Worm (Caenorhabditis elegans) whole organism, L3 larva: ENCODE measurements around the gene rgs-4.

ENCODE experiments used
- ZK546.5 ChIP-seq: sonication (generic microtip); optimal IDR thresholded peaks from 2 replicates; lab custom pipeline; 2017; ENCODE audit warnings: missing biosample characterization, missing genetic modification characterization
- aly-2 ChIP-seq: fragments of 150-350 bp; optimal IDR thresholded peaks from 2 replicates; lab custom pipeline; 2014; ENCODE audit warnings: missing biosample characterization, missing genetic modification characterization
- ceh-16 ChIP-seq: sonication (generic microtip); optimal IDR thresholded peaks from 2 replicates; lab custom pipeline; 2017; ENCODE audit warnings: missing biosample characterization, missing genetic modification characterization
- daf-12 ChIP-seq: fragments of 150-350 bp; optimal IDR thresholded peaks from 2 replicates; lab custom pipeline; 2014; ENCODE audit warnings: missing biosample characterization, missing genetic modification reagents, missing genetic modification characterization
- egl-27 ChIP-seq: sonication (generic microtip); optimal IDR thresholded peaks from 4 replicates; lab custom pipeline; 2017; ENCODE audit warnings: missing biosample characterization, missing genetic modification reagents, missing genetic modification characterization
- elt-3 ChIP-seq, 3 experiments: fragments of 150-350 bp in 1 of 3; sonication (generic microtip) in 2 of 3; optimal IDR thresholded peaks; 2 replicates in 2 of 3; 4 replicates in 1 of 3; lab custom pipeline; 2014 to 2017; ENCODE audit warnings: missing biosample characterization in 3 of 3, missing genetic modification characterization in 3 of 3
- eor-1 ChIP-seq, 2 experiments: fragments of 150-350 bp; optimal IDR thresholded peaks; 2 replicates each; lab custom pipeline; 2014 to 2018; ENCODE audit warnings: missing biosample characterization in 2 of 2, missing genetic modification characterization in 2 of 2
- fkh-10 ChIP-seq: sonication (generic microtip); optimal IDR thresholded peaks from 2 replicates; lab custom pipeline; 2017; ENCODE audit warnings: missing biosample characterization, missing genetic modification reagents, missing genetic modification characterization
- hmg-11 ChIP-seq: sonication (generic microtip); optimal IDR thresholded peaks from 2 replicates; lab custom pipeline; 2016; ENCODE audit warnings: missing genetic modification characterization, missing compliant biosample characterization
- lin-39 ChIP-seq: fragments of 150-350 bp; optimal IDR thresholded peaks from 2 replicates; lab custom pipeline; 2018; ENCODE audit warnings: missing biosample characterization, missing genetic modification reagents, missing genetic modification characterization
- lsy-12 ChIP-seq: sonication (generic microtip); optimal IDR thresholded peaks from 2 replicates; lab custom pipeline; 2016; ENCODE audit warnings: mild to moderate bottlenecking, missing genetic modification characterization, missing compliant biosample characterization
- mdl-1 ChIP-seq: fragments of 150-350 bp; optimal IDR thresholded peaks from 2 replicates; lab custom pipeline; 2014; ENCODE audit warnings: missing biosample characterization, missing genetic modification characterization
- mml-1 ChIP-seq: fragments of 150-350 bp; sonication (generic microtip); optimal IDR thresholded peaks from 3 replicates; lab custom pipeline; 2014; ENCODE audit warnings: missing biosample characterization, missing genetic modification characterization
- nfya-1 ChIP-seq: sonication (generic microtip); optimal IDR thresholded peaks from 2 replicates; lab custom pipeline; 2017; ENCODE audit warnings: missing genetic modification characterization, mild to moderate bottlenecking, missing compliant biosample characterization, antibody characterized with exemption, moderate library complexity; ENCODE audit not compliant: insufficient read depth
- nhr-237 ChIP-seq: fragments of 150-350 bp; optimal IDR thresholded peaks from 2 replicates; lab custom pipeline; 2014; ENCODE audit warnings: missing biosample characterization, missing genetic modification characterization
- nhr-25 ChIP-seq: sonication (generic microtip); optimal IDR thresholded peaks from 2 replicates; lab custom pipeline; 2017; ENCODE audit warnings: missing biosample characterization, missing genetic modification characterization
- nhr-28 ChIP-seq: fragments of 150-350 bp; optimal IDR thresholded peaks from 2 replicates; lab custom pipeline; 2014; ENCODE audit warnings: missing biosample characterization, missing genetic modification characterization
- nhr-67 ChIP-seq: fragments of 150-350 bp; optimal IDR thresholded peaks from 2 replicates; lab custom pipeline; 2014; ENCODE audit warnings: missing biosample characterization, missing genetic modification characterization
- nhr-77 ChIP-seq: fragments of 150-350 bp; optimal IDR thresholded peaks from 2 replicates; lab custom pipeline; 2014; ENCODE audit warnings: missing biosample characterization, missing genetic modification characterization
- pha-4 ChIP-seq: fragments of 150-350 bp; optimal IDR thresholded peaks from 2 replicates; lab custom pipeline; 2014; ENCODE audit warnings: missing biosample characterization, missing genetic modification reagents, missing genetic modification characterization
- pqm-1 ChIP-seq: fragments of 150-350 bp; optimal IDR thresholded peaks from 2 replicates; lab custom pipeline; 2017; ENCODE audit warnings: missing biosample characterization, missing genetic modification characterization, inconsistent platforms
- snpc-4 ChIP-seq: fragments of 150-350 bp; optimal IDR thresholded peaks from 2 replicates; lab custom pipeline; 2014; ENCODE audit warnings: missing biosample characterization, missing genetic modification characterization
- tbx-2 ChIP-seq: sonication (generic microtip); optimal IDR thresholded peaks from 2 replicates; lab custom pipeline; 2016; ENCODE audit warnings: mild to moderate bottlenecking, missing genetic modification characterization, missing compliant biosample characterization
- unc-39 ChIP-seq: sonication (generic microtip); optimal IDR thresholded peaks from 4 replicates; lab custom pipeline; 2017; ENCODE audit warnings: missing biosample characterization, missing genetic modification characterization
- ztf-11 ChIP-seq: fragments of 150-350 bp; optimal IDR thresholded peaks from 2 replicates; lab custom pipeline; 2014; ENCODE audit warnings: missing biosample characterization, missing genetic modification characterization
- ztf-4 ChIP-seq: fragments of 150-350 bp; optimal IDR thresholded peaks from 2 replicates; lab custom pipeline; 2014; ENCODE audit warnings: missing biosample characterization, missing genetic modification characterization

Gene rgs-4

DNA sequence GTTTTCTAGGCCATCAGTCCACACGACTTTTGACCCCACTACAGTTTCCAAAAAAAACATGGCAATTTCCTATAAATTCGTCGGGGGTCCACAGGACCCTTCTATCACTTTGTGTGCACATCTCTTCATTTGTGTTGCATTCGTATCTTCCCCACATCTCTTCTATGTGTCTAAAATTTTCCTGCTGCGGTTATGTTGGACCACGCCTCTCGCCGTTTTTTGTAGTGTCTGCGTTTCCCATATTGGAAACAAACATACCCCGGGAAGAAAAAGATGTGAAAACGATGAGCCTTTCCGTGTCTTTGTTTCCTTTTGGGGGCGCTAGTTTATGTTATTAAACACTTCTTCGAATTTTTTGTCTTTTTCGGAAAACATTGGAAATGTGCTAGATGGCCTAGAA, 7.4 kb downstream of the rgs-4 start:
- TF ChIP-seq lin-39 (tag; lab: Kevin White, UChicago) (peak; percentile 70), pha-4 (tag; lab: Kevin White, UChicago) (no peak), nfya-1 (tag; lab: Kevin White, UChicago) (peak; percentile 51)
- TF ChIP-seq, all 47 proteins: peak for 2

DNA sequence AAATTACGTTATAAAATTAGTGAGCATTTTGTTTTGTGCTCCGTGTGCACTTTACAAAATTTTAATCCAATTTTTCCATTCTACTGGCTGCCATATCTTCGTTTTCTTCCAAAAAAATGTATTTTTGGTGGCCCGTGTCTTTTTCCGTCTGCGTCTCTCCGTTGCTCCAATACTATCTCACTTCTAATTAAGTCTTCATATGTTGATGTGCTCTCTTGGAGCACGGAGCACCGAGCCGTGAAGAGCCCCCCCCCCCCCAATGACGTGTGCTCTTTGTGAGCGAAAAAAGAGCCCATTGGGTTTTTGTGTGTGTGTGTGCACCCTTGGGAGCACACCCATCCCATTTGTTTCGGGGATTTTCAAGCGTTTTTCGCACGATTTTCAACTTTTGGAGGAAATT, 10.5 kb downstream of the rgs-4 start:
- peak; percentile 24 for TF ChIP-seq nfya-1 (tag; lab: Kevin White, UChicago)
- no peak for TF ChIP-seq elt-3 (tag; optimal IDR thresholded peaks at IDR 0.05; lab: Kevin White, UChicago)
- TF ChIP-seq hmg-11 (tag; lab: Kevin White, UChicago) = peak; percentile 53
- TF ChIP-seq lin-39 (tag; lab: Kevin White, UChicago) = peak; percentile 40
- TF ChIP-seq lsy-12 = peak; percentile 6

DNA sequence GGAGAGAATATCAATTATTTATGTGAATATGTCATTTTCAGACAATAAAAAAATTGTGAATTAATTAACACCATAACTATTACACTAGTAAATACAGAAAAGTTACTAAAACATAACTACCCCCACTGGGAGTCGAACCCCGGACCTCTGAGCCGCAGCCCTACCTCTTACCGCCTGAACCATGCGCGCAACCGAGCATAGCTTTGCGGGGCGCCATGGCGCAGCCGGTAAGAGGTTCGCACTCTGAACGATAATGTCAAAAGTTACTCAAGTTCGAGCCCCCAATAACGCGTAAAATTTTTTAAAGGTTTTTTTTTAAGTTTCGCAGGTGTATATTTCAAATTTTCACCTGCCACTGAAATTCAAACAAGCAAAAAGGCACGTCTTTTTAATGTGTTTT, 11.5 kb downstream of the rgs-4 start:
- TF ChIP-seq pqm-1 (tag; lab: Kevin White, UChicago) (no peak), egl-27 (tag; lab: Kevin White, UChicago) (no peak), nhr-237 (tag; lab: Kevin White, UChicago) (no peak), lsy-12 (no peak), mml-1 (tag; lab: Kevin White, UChicago) (no peak), fkh-10 (GFP tag; lab: Kevin White, UChicago) (no peak)

DNA sequence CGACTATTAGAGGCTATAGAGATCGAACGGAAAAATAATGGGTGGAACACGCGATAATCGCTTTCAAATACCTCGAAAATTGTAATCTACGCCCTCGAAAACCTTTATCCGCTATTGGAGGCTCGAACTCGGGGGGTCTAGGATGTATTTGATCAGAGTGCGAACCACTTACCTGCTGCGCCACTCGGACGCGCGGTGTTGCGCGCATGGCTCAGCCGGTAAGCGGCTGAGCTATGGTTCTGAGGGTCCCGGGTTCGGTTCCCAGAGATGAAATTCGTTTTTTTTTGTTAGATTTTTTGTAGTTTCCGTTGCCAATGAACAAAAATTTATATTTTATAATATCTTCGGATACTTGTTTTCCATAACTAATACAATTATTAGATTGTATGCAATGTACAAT, 13.6 kb downstream of the rgs-4 start:
- TF ChIP-seq nhr-25 (tag; lab: Kevin White, UChicago) = no peak
- TF ChIP-seq mdl-1 (tag; lab: Kevin White, UChicago) = no peak
- TF ChIP-seq ceh-16 (tag; lab: Kevin White, UChicago) = no peak
- no peak for TF ChIP-seq tbx-2 (tag; lab: Kevin White, UChicago)
- no peak for TF ChIP-seq ztf-11 (tag; lab: Kevin White, UChicago)

DNA sequence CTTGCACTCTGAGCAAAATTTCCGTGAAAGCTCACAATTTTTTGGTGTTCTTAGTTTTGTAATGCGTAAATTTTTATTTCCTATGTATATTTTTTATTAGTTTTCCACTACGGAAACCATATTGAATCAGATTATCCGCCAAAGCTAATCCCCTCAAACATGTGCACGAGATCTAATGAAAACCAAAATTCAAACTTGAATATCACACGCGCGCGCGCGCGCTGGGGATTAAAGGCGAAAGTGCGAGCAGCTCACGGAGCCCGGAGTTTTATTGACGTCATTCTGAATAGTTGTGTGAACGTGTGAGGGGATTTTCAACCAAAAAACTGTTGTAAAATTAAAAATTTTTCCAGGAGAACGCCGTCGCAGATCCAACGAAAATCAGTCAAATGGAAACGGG, 14.3 kb downstream of the rgs-4 start:
- TF ChIP-seq aly-2 (no peak), pqm-1 (tag; lab: Kevin White, UChicago) (no peak), eor-1 (tag; optimal IDR thresholded peaks at IDR 0.05; lab: Kevin White, UChicago) (no peak), daf-12 (tag; lab: Kevin White, UChicago) (no peak), fkh-10 (GFP tag; lab: Kevin White, UChicago) (no peak), hmg-11 (tag; lab: Kevin White, UChicago) (no peak), nhr-25 (tag; lab: Kevin White, UChicago) (no peak), nhr-67 (tag; lab: Kevin White, UChicago) (no peak)

DNA sequence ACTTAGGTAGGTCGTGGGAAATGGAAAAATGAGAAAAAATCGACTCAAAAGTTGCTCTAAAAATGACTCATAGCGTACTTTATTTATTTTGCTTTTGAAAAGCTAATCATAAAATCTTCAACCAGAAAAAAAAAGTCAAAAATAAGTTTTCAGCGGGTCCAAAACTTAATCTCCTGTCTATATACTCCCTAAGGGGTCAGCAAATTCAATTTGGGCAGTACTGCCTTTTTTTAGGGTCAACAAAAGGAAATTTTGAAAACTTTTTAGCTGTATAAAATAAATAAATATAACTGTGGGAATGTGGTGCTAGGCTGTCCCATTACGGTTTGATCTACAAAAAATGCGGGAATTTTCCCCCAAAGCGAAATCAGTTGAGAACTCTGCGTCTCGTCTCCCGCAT, 14.8 kb downstream of the rgs-4 start:
- TF ChIP-seq fkh-10 (GFP tag; lab: Kevin White, UChicago) (peak; percentile 53), hmg-11 (tag; lab: Kevin White, UChicago) (no peak)

DNA sequence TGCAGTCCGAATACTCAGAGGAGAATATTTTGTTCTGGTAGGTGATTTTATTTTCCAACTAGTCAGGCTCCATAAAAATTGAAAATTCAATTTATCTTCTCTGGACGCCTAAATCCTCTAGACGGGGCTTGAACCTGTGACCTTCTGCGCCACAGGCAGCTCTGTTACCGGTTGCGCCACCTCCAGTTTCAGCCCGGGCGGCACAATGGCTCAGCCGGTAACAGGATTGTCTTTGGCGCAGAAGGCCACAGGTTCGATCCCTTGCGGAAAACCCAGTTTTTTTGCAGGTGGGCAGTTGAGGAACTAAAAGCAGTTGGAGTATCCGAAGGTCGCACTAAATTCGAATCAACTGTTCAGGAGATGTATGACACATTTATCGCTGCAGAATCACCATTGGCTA, 15.3 kb downstream of the rgs-4 start:
- TF ChIP-seq nhr-237 (tag; lab: Kevin White, UChicago) (no peak), nhr-77 (tag; lab: Kevin White, UChicago) (no peak), ZK546.5 (tag; lab: Kevin White, UChicago) (no peak), ztf-4 (tag; lab: Kevin White, UChicago) (no peak), unc-39 (tag; lab: Kevin White, UChicago) (no peak), snpc-4 (tag; lab: Kevin White, UChicago) (no peak), nhr-28 (tag; lab: Kevin White, UChicago) (no peak), nhr-67 (tag; lab: Kevin White, UChicago) (no peak), mml-1 (tag; lab: Kevin White, UChicago) (no peak)
